Fruit fly (Drosophila melanogaster) whole organism, embryonic: Measurements from ENCODE around the gene CG43638.

Source experiments
- Aef1 ChIP-seq: fragments of 200-800 bp; sonication (Bioruptor generic); IDR thresholded peaks from 3 replicates; pipeline ENCODE4 v1.3.6; 2022; ENCODE audit warnings: missing biosample characterization, missing genetic modification characterization
- B-H1 ChIP-seq: fragments of 200-800 bp; sonication (Bioruptor generic); IDR thresholded peaks from 3 replicates; pipeline ENCODE4 v1.3.6; 2022; ENCODE audit warnings: missing biosample characterization, missing genetic modification characterization
- Bgb ChIP-seq: fragments of 200-800 bp; sonication (Bioruptor generic); IDR thresholded peaks from 2 replicates; pipeline ENCODE4 v1.3.6; 2022; ENCODE audit warnings: missing biosample characterization, missing genetic modification characterization; ENCODE audit not compliant: partially characterized antibody
- Blimp-1 ChIP-seq: fragments of 200-800 bp; sonication (Bioruptor generic); optimal IDR thresholded peaks from 3 replicates; lab custom pipeline; 2018; ENCODE audit warnings: missing biosample characterization, missing genetic modification characterization, mild to moderate bottlenecking, moderate library complexity, missing genetic modification reagents
- CG10209 ChIP-seq: fragments of 200-800 bp; sonication (Bioruptor generic); optimal IDR thresholded peaks from 3 replicates; lab custom pipeline; 2017; ENCODE audit warnings: missing biosample characterization, mild to moderate bottlenecking, missing genetic modification characterization, missing genetic modification reagents
- CG10959 ChIP-seq: fragments of 200-800 bp; sonication (Bioruptor generic); IDR thresholded peaks from 2 replicates; pipeline ENCODE4 v1.3.6; 2022; ENCODE audit warnings: missing biosample characterization, missing genetic modification characterization
- CG11247 ChIP-seq: fragments of 200-800 bp; sonication (Bioruptor generic); IDR thresholded peaks from 2 replicates; pipeline ENCODE4 v1.3.6; 2022; ENCODE audit warnings: missing biosample characterization, missing genetic modification characterization
- CG12659 ChIP-seq: fragments of 200-800 bp; sonication (Bioruptor generic); optimal IDR thresholded peaks from 3 replicates; lab custom pipeline; 2017; ENCODE audit warnings: mild to moderate bottlenecking, missing biosample characterization, missing genetic modification reagents, missing genetic modification characterization
- CG15601 ChIP-seq: fragments of 200-800 bp; sonication (Bioruptor generic); optimal IDR thresholded peaks from 3 replicates; lab custom pipeline; 2019; ENCODE audit warnings: missing biosample characterization, mild to moderate bottlenecking, missing genetic modification characterization, moderate library complexity
- CG17612 ChIP-seq: fragments of 200-800 bp; sonication (Bioruptor generic); IDR thresholded peaks from 2 replicates; pipeline ENCODE4 v1.3.6; 2022; ENCODE audit warnings: missing biosample characterization, missing genetic modification characterization
- CG18764 ChIP-seq: fragments of 200-800 bp; sonication (Bioruptor generic); optimal IDR thresholded peaks from 3 replicates; lab custom pipeline; 2016; ENCODE audit warnings: missing biosample characterization, missing genetic modification characterization
- CG2199 ChIP-seq: fragments of 200-800 bp; sonication (Bioruptor generic); IDR thresholded peaks from 3 replicates; pipeline ENCODE4 v1.3.6; 2022; ENCODE audit warnings: missing biosample characterization, missing genetic modification characterization
- CG30431 ChIP-seq: fragments of 200-800 bp; sonication (Bioruptor generic); optimal IDR thresholded peaks from 2 replicates; lab custom pipeline; 2017; ENCODE audit warnings: missing biosample characterization, missing genetic modification characterization
- CG4617 ChIP-seq: fragments of 200-800 bp; sonication (Bioruptor generic); optimal IDR thresholded peaks from 3 replicates; lab custom pipeline; 2016; ENCODE audit warnings: missing biosample characterization, missing genetic modification characterization, borderline replicate concordance
- CG9932 ChIP-seq: fragments of 200-800 bp; sonication (Bioruptor generic); IDR thresholded peaks from 2 replicates; pipeline ENCODE4 v1.3.6; 2022; ENCODE audit warnings: missing biosample characterization, missing genetic modification characterization
- D ChIP-seq, 2 experiments: fragments of 200-800 bp in 1 of 2; fragments of >200 bp in 1 of 2; sonication (Bioruptor generic) in 1 of 2; optimal IDR thresholded peaks; 2 replicates in 1 of 2; 3 replicates in 1 of 2; lab custom pipeline; 2017; ENCODE audit warnings: mild to moderate bottlenecking in 1 of 2, missing biosample characterization in 1 of 2, missing genetic modification characterization in 1 of 2, missing genetic modification reagents in 1 of 2
- D19A ChIP-seq: fragments of 200-800 bp; optimal IDR thresholded peaks from 3 replicates; lab custom pipeline; 2019; ENCODE audit warnings: missing biosample characterization, mild to moderate bottlenecking, missing genetic modification characterization, moderate library complexity
- Deaf1 ChIP-seq: fragments of 200-800 bp; optimal IDR thresholded peaks from 3 replicates; lab custom pipeline; 2019; ENCODE audit warnings: missing biosample characterization, mild to moderate bottlenecking, missing genetic modification characterization, moderate library complexity
- Dip3 ChIP-seq: fragments of 200-800 bp; sonication (Bioruptor generic); optimal IDR thresholded peaks from 3 replicates; lab custom pipeline; 2016; ENCODE audit warnings: missing biosample characterization, missing genetic modification characterization
- HLH4C ChIP-seq: fragments of 200-800 bp; sonication (Bioruptor generic); IDR thresholded peaks from 3 replicates; pipeline ENCODE4 v1.3.6; 2022; ENCODE audit warnings: missing biosample characterization, missing genetic modification characterization; ENCODE audit not compliant: partially characterized antibody
- Hr3 ChIP-seq: fragments of 200-800 bp; sonication (Bioruptor generic); optimal IDR thresholded peaks from 3 replicates; lab custom pipeline; 2016; ENCODE audit warnings: missing biosample characterization, missing genetic modification characterization
- Hr78 ChIP-seq, 2 experiments: fragments of 200-800 bp in 1 of 2; fragments of >200 bp in 1 of 2; sonication (Bioruptor generic) in 1 of 2; optimal IDR thresholded peaks; 2 replicates each; lab custom pipeline; 2017 to 2019; ENCODE audit warnings: missing biosample characterization in 2 of 2, missing genetic modification characterization in 2 of 2, mild to moderate bottlenecking in 1 of 2, moderate library complexity in 1 of 2
- Oli ChIP-seq: fragments of 200-800 bp; sonication (Bioruptor generic); optimal IDR thresholded peaks from 2 replicates; lab custom pipeline; 2018; ENCODE audit warnings: missing biosample characterization, mild to moderate bottlenecking, missing genetic modification characterization, moderate library complexity
- ac ChIP-seq: fragments of 200-800 bp; sonication (Bioruptor generic); optimal IDR thresholded peaks from 3 replicates; lab custom pipeline; 2017; ENCODE audit warnings: missing biosample characterization, mild to moderate bottlenecking, missing genetic modification characterization
- ara ChIP-seq: fragments of 200-800 bp; sonication (Bioruptor generic); IDR thresholded peaks from 2 replicates; pipeline ENCODE4 v1.3.6; 2022; ENCODE audit warnings: missing biosample characterization, missing genetic modification characterization
- bbx ChIP-seq: fragments of 200-800 bp; sonication (Bioruptor generic); IDR thresholded peaks from 2 replicates; pipeline ENCODE4 v1.3.6; 2022; ENCODE audit warnings: missing biosample characterization, missing genetic modification characterization; ENCODE audit not compliant: partially characterized antibody
- bigmax ChIP-seq: fragments of 200-800 bp; sonication (Bioruptor generic); optimal IDR thresholded peaks from 2 replicates; lab custom pipeline; 2018; ENCODE audit warnings: missing biosample characterization, mild to moderate bottlenecking, missing genetic modification characterization
- dm ChIP-seq: fragments of 200-800 bp; sonication (Bioruptor generic); optimal IDR thresholded peaks from 3 replicates; lab custom pipeline; 2016; ENCODE audit warnings: missing biosample characterization, missing genetic modification characterization
- gfzf ChIP-seq: fragments of 200-800 bp; sonication (Bioruptor generic); optimal IDR thresholded peaks from 2 replicates; lab custom pipeline; 2016; ENCODE audit warnings: missing biosample characterization, mild to moderate bottlenecking, missing genetic modification characterization, moderate library complexity
- gro ChIP-seq: fragments of 200-800 bp; sonication (Bioruptor generic); optimal IDR thresholded peaks from 2 replicates; lab custom pipeline; 2016; ENCODE audit warnings: missing biosample characterization, missing genetic modification characterization
- gsb ChIP-seq: fragments of 200-800 bp; sonication (Bioruptor generic); IDR thresholded peaks from 2 replicates; pipeline ENCODE4 v1.3.6; 2022; ENCODE audit warnings: missing biosample characterization, missing genetic modification characterization
- inv ChIP-seq: fragments of 200-800 bp; sonication (Bioruptor generic); IDR thresholded peaks from 2 replicates; pipeline ENCODE4 v1.3.6; 2022; ENCODE audit warnings: missing biosample characterization, missing genetic modification characterization; ENCODE audit not compliant: partially characterized antibody
- kay ChIP-seq: fragments of 200-800 bp; sonication (Bioruptor generic); optimal IDR thresholded peaks from 2 replicates; lab custom pipeline; 2016; ENCODE audit warnings: missing biosample characterization, missing genetic modification characterization
- lab ChIP-seq: fragments of 200-800 bp; sonication (Bioruptor generic); optimal IDR thresholded peaks from 3 replicates; lab custom pipeline; 2017; ENCODE audit warnings: missing biosample characterization, missing genetic modification characterization, mild to moderate bottlenecking, moderate library complexity, missing genetic modification reagents
- pb ChIP-seq: fragments of 200-800 bp; sonication (Bioruptor generic); optimal IDR thresholded peaks from 3 replicates; lab custom pipeline; 2016; ENCODE audit warnings: missing biosample characterization, missing genetic modification characterization
- phol ChIP-seq: fragments of 200-800 bp; sonication (Bioruptor generic); optimal IDR thresholded peaks from 3 replicates; lab custom pipeline; 2018; ENCODE audit warnings: missing biosample characterization, mild to moderate bottlenecking, missing genetic modification characterization, moderate library complexity
- run ChIP-seq: fragments of 200-800 bp; sonication (Bioruptor generic); optimal IDR thresholded peaks from 3 replicates; lab custom pipeline; 2018; ENCODE audit warnings: missing biosample characterization, mild to moderate bottlenecking, missing genetic modification characterization
- sd ChIP-seq: fragments of 200-800 bp; sonication (Bioruptor generic); optimal IDR thresholded peaks from 3 replicates; lab custom pipeline; 2018; ENCODE audit warnings: missing biosample characterization, mild to moderate bottlenecking, missing genetic modification characterization, moderate library complexity
- seq ChIP-seq: fragments of 200-800 bp; sonication (Bioruptor generic); IDR thresholded peaks from 2 replicates; pipeline ENCODE4 v1.3.6; 2022; ENCODE audit warnings: missing biosample characterization, missing genetic modification characterization
- sisA ChIP-seq: fragments of 200-800 bp; sonication (Bioruptor generic); IDR thresholded peaks from 2 replicates; pipeline ENCODE4 v1.3.6; 2022; ENCODE audit warnings: missing biosample characterization, missing genetic modification characterization
- sna ChIP-seq: fragments of 200-800 bp; sonication (Bioruptor generic); IDR thresholded peaks from 2 replicates; pipeline ENCODE4 v1.3.6; 2022; ENCODE audit warnings: missing biosample characterization, missing genetic modification characterization; ENCODE audit not compliant: partially characterized antibody
- so ChIP-seq: fragments of 200-800 bp; sonication (Bioruptor generic); IDR thresholded peaks from 3 replicates; pipeline ENCODE4 v1.3.6; 2022; ENCODE audit warnings: missing biosample characterization, missing genetic modification characterization
- tap ChIP-seq: fragments of 200-800 bp; optimal IDR thresholded peaks from 3 replicates; lab custom pipeline; 2019; ENCODE audit warnings: missing biosample characterization, mild to moderate bottlenecking, missing genetic modification characterization, moderate library complexity
- trem ChIP-seq: fragments of 200-800 bp; optimal IDR thresholded peaks from 3 replicates; lab custom pipeline; 2019; ENCODE audit warnings: missing biosample characterization, mild to moderate bottlenecking, missing genetic modification characterization, moderate library complexity
- unc-4 ChIP-seq: fragments of 200-800 bp; sonication (Bioruptor generic); IDR thresholded peaks from 2 replicates; pipeline ENCODE4 v1.3.6; 2022; ENCODE audit warnings: missing biosample characterization, missing genetic modification characterization; ENCODE audit not compliant: partially characterized antibody
- usp ChIP-seq: fragments of >200 bp; optimal IDR thresholded peaks from 2 replicates; lab custom pipeline; 2017; ENCODE audit warnings: missing biosample characterization, missing genetic modification characterization

The CG43638 gene

DNA sequence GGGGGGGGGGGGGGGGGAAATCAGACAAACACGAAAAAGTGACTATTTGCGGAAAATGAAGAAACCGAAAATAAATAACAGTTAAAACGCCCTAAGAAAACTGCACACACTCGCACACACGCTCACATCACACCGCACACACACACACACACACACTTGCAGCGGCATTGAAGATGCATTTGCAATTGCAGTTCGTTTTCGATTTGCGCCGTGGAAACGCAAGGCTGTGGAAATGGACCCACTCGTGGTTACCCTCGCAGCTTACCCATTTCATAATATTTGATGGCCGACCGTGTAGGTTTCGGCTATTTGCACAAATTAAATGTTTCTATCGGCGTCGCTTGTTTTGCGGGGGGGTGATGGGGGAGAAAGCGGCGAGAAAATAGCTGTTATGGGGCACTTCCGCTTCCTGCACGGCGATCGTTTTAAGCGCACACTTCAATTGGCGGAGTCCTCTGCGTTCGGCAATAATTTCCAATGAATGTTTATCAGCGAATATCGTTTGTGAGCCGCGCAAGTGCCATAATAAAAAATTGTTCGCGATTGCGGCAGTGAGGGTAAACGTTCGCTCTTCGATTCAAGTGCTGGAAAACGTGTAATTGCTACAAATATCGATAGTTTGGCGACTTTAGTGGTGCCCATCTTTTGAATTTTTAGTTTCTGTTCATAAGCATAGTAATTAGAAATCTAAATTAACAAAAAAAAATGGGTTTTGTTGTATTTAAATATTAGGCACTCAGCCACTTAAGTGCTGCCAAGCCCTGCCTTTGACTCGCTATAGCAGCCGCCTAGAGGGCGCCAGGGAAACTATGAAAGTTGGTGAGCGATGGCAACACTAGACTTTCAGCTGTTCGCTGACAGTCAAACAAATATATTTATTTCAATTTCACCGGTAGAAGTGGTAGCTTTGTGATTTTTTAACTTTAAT lies 41.8 kb upstream of the CG43638 start, which contains the start of the genes Pop2 and CG6928 (continued):
- TF ChIP-seq CG10209 (GFP tag; lab: Kevin White, UChicago) (peak; percentile 60), B-H1 (peak; percentile 55; the same call in 2 of the 3 replicates), run (tag; lab: Kevin White, UChicago) (no peak), CG12659 (GFP tag; lab: Kevin White, UChicago) (peak; percentile 92), D19A (tag; lab: Kevin White, UChicago) (no peak), kay (GFP tag; lab: Kevin White, UChicago) (peak; percentile 64), Blimp-1 (GFP tag; lab: Kevin White, UChicago) (peak; percentile 42), sisA (GFP tag; lab: Robert Waterston, UW) (peak; percentile 74), unc-4 (peak; percentile 88), trem (tag; lab: Kevin White, UChicago) (peak; percentile 86), CG9932 (GFP tag; lab: Robert Waterston, UW) (peak; percentile 88), CG2199 (GFP tag; lab: Robert Waterston, UW) (0 out of 3 replicates have a peak, but pooled peaks have one; percentile 47), dm (GFP tag; lab: Kevin White, UChicago) (peak; percentile 78), Hr78 (GFP tag; optimal IDR thresholded peaks at IDR 0.05; lab: Kevin White, UChicago) (no peak), gfzf (GFP tag; lab: Kevin White, UChicago) (peak; percentile 45), gro (GFP tag; lab: Kevin White, UChicago) (peak; percentile 71), HLH4C (GFP tag; lab: Robert Waterston, UW) (peak; percentile 74), ara (GFP tag; lab: Robert Waterston, UW) (peak; percentile 54; the same call in 1 of the 2 replicates), lab (GFP tag; lab: Kevin White, UChicago) (peak; percentile 79), CG10959 (peak; percentile 51), inv (GFP tag; lab: Robert Waterston, UW) (peak; percentile 75), CG30431 (GFP tag; lab: Kevin White, UChicago) (peak; percentile 52), so (GFP tag; lab: Robert Waterston, UW) (no peak; the same call in 1 of the 3 replicates), phol (peak; percentile 84), CG4617 (peak; percentile 97), CG18764 (GFP tag; lab: Kevin White, UChicago) (peak; percentile 65), ac (peak; percentile 21), pb (GFP tag; lab: Kevin White, UChicago) (peak; percentile 25), tap (tag; lab: Kevin White, UChicago) (no peak), Deaf1 (peak; percentile 31), sd (tag; lab: Kevin White, UChicago) (no peak), bbx (GFP tag; lab: Robert Waterston, UW) (peak; percentile 79), Aef1 (peak; percentile 62), Dip3 (GFP tag; lab: Kevin White, UChicago) (peak; percentile 83), CG17612 (GFP tag; lab: Robert Waterston, UW) (no peak), bigmax (GFP tag; lab: Kevin White, UChicago) (no peak), gsb (GFP tag; lab: Robert Waterston, UW) (0 out of 2 replicates have a peak, but pooled peaks have one; percentile 37), CG15601 (tag; lab: Kevin White, UChicago) (peak; percentile 73), Oli (tag; lab: Kevin White, UChicago) (peak; percentile 44), Hr3 (GFP tag; lab: Kevin White, UChicago) (peak; percentile 83), usp (GFP tag; lab: Kevin White, UChicago) (no peak), CG11247 (GFP tag; lab: Robert Waterston, UW) (peak; percentile 65; the same call in 1 of the 2 replicates), sna (GFP tag; lab: Robert Waterston, UW) (peak; percentile 92), seq (GFP tag; lab: Robert Waterston, UW) (peak; percentile 58; the same call in 1 of the 2 replicates), D (optimal IDR thresholded peaks at IDR 0.05; lab: Kevin White, UChicago) (no peak), D (GFP tag; optimal IDR thresholded peaks at IDR 0.05; lab: Kevin White, UChicago) (no peak), Bgb (peak; percentile 83)
